Worm (Caenorhabditis elegans): ENCODE measurements around the gene phat-6.

The phat-6 gene

DNA sequence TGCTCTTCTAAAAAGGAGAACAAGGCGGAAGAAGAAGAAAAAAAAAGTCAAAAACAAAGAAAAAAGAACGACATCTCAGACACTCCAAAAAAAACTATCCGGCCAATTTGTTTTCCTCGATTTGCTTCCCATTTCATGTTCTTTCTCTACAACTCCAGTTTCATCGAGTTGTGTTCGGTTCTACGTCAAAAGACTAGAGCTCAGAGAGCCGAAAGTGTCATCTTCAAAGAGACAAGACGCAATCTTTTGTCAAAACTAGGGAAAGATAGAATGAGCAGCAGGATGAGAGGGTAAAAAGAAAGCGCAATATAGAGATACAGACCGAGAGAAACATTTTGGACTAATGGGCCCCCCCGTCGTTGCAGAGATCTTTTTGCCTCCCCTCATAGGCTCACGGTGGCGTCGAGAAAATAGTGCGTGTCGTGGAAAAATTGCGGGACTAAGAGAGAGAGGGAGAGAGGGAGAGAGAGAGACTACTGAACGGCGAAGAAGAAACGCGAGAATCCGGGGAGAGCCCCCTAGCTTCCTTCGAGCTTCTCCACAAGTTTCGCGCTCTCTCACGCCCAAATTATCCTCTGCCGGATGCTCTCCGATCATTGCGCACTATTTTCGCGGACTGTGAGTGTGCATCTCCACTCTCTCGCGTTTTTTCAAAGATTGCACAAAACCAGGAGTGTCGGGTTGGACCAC lies 5.1 kb downstream of the phat-6 start (continued):
- TF ChIP-seq dmd-8 (GFP tag; IDR thresholded peaks at IDR 0.05), result no peak
- TF ChIP-seq lin-13 (GFP tag; optimal IDR thresholded peaks at IDR 0.05), result no peak
- peak; percentile 38 for TF ChIP-seq dmd-6 (GFP tag; IDR thresholded peaks at IDR 0.05)
- peak; percentile 60 for TF ChIP-seq mep-1 (tag; optimal IDR thresholded peaks at IDR 0.05)
- TF ChIP-seq hmg-1.1 (GFP tag; IDR thresholded peaks at IDR 0.05), result peak; percentile 73
- peak; percentile 4 for TF ChIP-seq ceh-28 (tag; optimal IDR thresholded peaks at IDR 0.05)
- 0 out of 2 replicates have a peak, but pooled peaks have one; percentile 12 for TF ChIP-seq vab-7 (GFP tag; IDR thresholded peaks at IDR 0.05)
- no peak for TF ChIP-seq nhr-76 (tag; optimal IDR thresholded peaks at IDR 0.05)
- TF ChIP-seq lim-7 (GFP tag; IDR thresholded peaks at IDR 0.05), result peak; percentile 37; the same call in 1 of the 2 replicates
- no peak for TF ChIP-seq dpl-1 (GFP tag; optimal IDR thresholded peaks at IDR 0.05)
- peak; percentile 47 for TF ChIP-seq gei-8 (GFP tag; optimal IDR thresholded peaks at IDR 0.05)
- TF ChIP-seq daf-8 (GFP tag; IDR thresholded peaks at IDR 0.05), result no peak
- TF ChIP-seq egl-27 (tag; optimal IDR thresholded peaks at IDR 0.05), result no peak
- TF ChIP-seq F37D6.2 (tag; optimal IDR thresholded peaks at IDR 0.05), result peak; percentile 64
- peak in 1 of 2 experiments; percentile 21 for TF ChIP-seq mdl-1 (tag; optimal IDR thresholded peaks at IDR 0.05)
- no peak for TF ChIP-seq pqm-1 (tag; optimal IDR thresholded peaks at IDR 0.05)
- TF ChIP-seq ceh-32 (tag; optimal IDR thresholded peaks at IDR 0.05; ENCODE audit: poor library complexity), result peak; percentile 60
- no peak for TF ChIP-seq ceh-44 (GFP tag; IDR thresholded peaks at IDR 0.05)
- no peak for TF ChIP-seq ZK337.2 (GFP tag; IDR thresholded peaks at IDR 0.05)
- TF ChIP-seq unc-62 (GFP tag; optimal IDR thresholded peaks at IDR 0.05 in 1 of 2), result peak in 1 of 2 experiments; percentile 98
- no peak for TF ChIP-seq unc-62 (tag; optimal IDR thresholded peaks at IDR 0.05)
- no peak for TF ChIP-seq lir-3 (tag; optimal IDR thresholded peaks at IDR 0.05)
- no peak for TF ChIP-seq nhr-28 (tag; optimal IDR thresholded peaks at IDR 0.05)
- TF ChIP-seq ctbp-1 (GFP tag; IDR thresholded peaks at IDR 0.05), result peak; percentile 84
- TF ChIP-seq duxl-1 (tag; optimal IDR thresholded peaks at IDR 0.05; ENCODE audit: poor library complexity), result no peak
- no peak for TF ChIP-seq R02D3.7 (tag; optimal IDR thresholded peaks at IDR 0.05)
- TF ChIP-seq Y105C5A.15 (GFP tag; IDR thresholded peaks at IDR 0.05), result no peak
- peak; percentile 32 for TF ChIP-seq nhr-48 (tag; optimal IDR thresholded peaks at IDR 0.05)
- no peak for TF ChIP-seq mxl-3 (GFP tag; optimal IDR thresholded peaks at IDR 0.05)
- TF ChIP-seq nhr-41 (GFP tag; IDR thresholded peaks at IDR 0.05), result no peak
- no peak for TF ChIP-seq Y5F2A.4 (GFP tag; optimal IDR thresholded peaks at IDR 0.05)
- TF ChIP-seq Y75B8A.6 (GFP tag; IDR thresholded peaks at IDR 0.05), result no peak
- peak; percentile 78 for TF ChIP-seq hlh-11 (tag; optimal IDR thresholded peaks at IDR 0.05)
- TF ChIP-seq zfp-2 (tag; optimal IDR thresholded peaks at IDR 0.05), result no peak
- TF ChIP-seq nhr-237 (tag; optimal IDR thresholded peaks at IDR 0.05), result no peak

DNA sequence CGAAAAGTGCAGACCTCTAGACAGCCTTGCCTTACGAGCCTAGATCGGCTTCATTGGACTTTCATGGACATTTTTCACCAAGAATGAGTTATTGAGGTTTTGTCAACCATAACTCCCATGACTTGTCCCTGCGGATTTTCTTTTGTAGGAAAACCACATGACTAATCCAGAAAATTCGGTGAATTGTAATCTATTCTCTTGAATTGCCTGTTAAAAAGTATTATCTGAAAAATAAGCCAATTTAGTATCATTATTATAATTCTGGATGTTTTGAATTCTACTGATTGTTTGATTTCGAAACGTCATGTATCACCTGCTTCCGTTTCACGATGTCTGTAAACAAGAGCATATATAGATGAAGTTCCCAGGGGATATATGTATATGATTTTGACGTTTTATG lies 5.7 kb downstream of the phat-6 start:
- TF ChIP-seq fkh-10 (GFP tag; optimal IDR thresholded peaks at IDR 0.05) (no peak), lim-7 (GFP tag; IDR thresholded peaks at IDR 0.05) (no peak), zfp-3 (GFP tag; conservative IDR thresholded peaks at IDR 0.05) (no peak), unc-130 (GFP tag; optimal IDR thresholded peaks at IDR 0.05) (no peak), ces-1 (GFP tag; optimal IDR thresholded peaks at IDR 0.05) (no peak), snpc-4 (tag; optimal IDR thresholded peaks at IDR 0.05) (no peak), D1046.2 (GFP tag; IDR thresholded peaks at IDR 0.05) (no peak), daf-12 (tag; optimal IDR thresholded peaks at IDR 0.05) (no peak), zip-11 (GFP tag; IDR thresholded peaks at IDR 0.05) (no peak), rbr-2 (tag; optimal IDR thresholded peaks at IDR 0.05) (no peak), snpc-1.2 (GFP tag; IDR thresholded peaks at IDR 0.05) (no peak), fos-1 (tag; optimal IDR thresholded peaks at IDR 0.05) (no peak), nhr-76 (tag; optimal IDR thresholded peaks at IDR 0.05) (no peak), saeg-2 (GFP tag; IDR thresholded peaks at IDR 0.05) (no peak), nhr-102 (tag; optimal IDR thresholded peaks at IDR 0.05) (no peak)

Measured in whole organism, L4 larva.